Worm (Caenorhabditis elegans): ENCODE results near the gene fln-1.
A peak's percentile ranks its signal among the peaks of the same experiment; 100 is the strongest.

Gene fln-1

DNA sequence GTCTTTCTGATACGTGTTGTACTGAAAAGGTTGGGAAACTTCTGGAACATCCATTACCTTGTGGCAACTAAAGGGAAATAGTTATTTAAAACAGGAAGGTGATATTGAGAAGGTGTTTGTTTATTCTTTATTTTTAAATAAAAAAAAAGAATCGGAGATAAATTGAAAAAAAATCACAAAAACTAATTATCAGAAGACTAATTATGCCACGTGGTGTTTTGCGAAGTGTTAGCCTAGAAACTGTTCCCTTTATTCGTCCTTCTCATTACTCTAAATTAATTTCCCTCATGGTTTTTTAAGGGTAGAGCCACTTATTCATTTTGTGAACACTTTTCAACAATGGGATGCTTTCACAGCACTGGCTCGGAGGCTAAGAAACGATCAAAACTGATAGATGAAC, 25.6 kb upstream of the fln-1 start, which contains the start of gene gpa-4:
TSS of gene gpa-4 (plus strand) at position 301 of the 400 bp plus-strand sequence.
- TF ChIP-seq sea-2 (GFP tag; optimal IDR thresholded peaks at IDR 0.05) = no peak
- TF ChIP-seq aly-2 (tag; optimal IDR thresholded peaks at IDR 0.05) = no peak
- no peak for TF ChIP-seq mdl-1 (tag; optimal IDR thresholded peaks at IDR 0.05)
- TF ChIP-seq egl-5 (tag; optimal IDR thresholded peaks at IDR 0.05) = no peak
- no peak for TF ChIP-seq nhr-12 (tag; optimal IDR thresholded peaks at IDR 0.05)
- no peak for TF ChIP-seq fkh-10 (GFP tag; optimal IDR thresholded peaks at IDR 0.05)
- TF ChIP-seq nhr-25 (tag; optimal IDR thresholded peaks at IDR 0.05) = no peak

ce11 chrIV:396373-396772, 20.6 kb upstream of the fln-1 start, which contains the start of gene rrp-8:
TSS of gene rrp-8 (plus strand) at chrIV:396545.
- no peak for TF ChIP-seq fos-1 (tag; optimal IDR thresholded peaks at IDR 0.05)
- TF ChIP-seq elt-1 (tag; optimal IDR thresholded peaks at IDR 0.05) = no peak
- no peak for TF ChIP-seq nhr-76 (tag; optimal IDR thresholded peaks at IDR 0.05)
- TF ChIP-seq R02D3.7 (tag; optimal IDR thresholded peaks at IDR 0.05) = no peak
- TF ChIP-seq lsy-12 (tag; optimal IDR thresholded peaks at IDR 0.05) = no peak
- TF ChIP-seq nhr-237 (tag; optimal IDR thresholded peaks at IDR 0.05) = no peak

DNA sequence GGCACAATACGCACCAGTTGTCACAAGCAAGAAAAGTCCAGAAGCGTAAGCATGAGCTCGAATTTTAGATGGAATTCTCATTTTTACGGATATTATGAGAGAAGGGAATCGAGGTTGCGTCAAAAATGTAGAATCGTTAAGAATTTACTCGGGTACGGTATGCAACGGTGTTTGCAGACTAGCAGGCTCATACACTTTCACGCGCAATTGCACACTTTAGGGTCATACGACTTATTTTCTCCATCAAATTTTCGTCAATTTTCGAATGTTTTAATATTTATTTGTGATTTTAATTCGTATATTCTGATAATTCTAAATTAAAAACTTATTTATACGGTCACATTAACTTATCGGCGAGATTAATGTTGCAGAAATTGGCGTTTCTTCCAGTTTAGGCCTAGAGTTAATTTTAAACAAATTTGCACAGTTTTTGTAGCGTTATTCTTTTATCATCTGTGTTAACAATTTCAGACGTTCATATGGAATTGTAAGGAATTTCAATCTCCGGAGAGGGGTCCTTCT, 17.7 kb upstream of the fln-1 start, which contains the start of the genes T07A9.15 and nog-1:
TSS of gene T07A9.15 (minus strand) at position 138 of the 522 bp plus-strand sequence.
TSS of gene nog-1 (plus strand) at position 472 of the 522 bp plus-strand sequence.
- TF ChIP-seq daf-12 (tag; optimal IDR thresholded peaks at IDR 0.05) = no peak
- TF ChIP-seq ceh-16 (tag; optimal IDR thresholded peaks at IDR 0.05) = no peak
- no peak for TF ChIP-seq zag-1 (tag; optimal IDR thresholded peaks at IDR 0.05)
- no peak for TF ChIP-seq nhr-237 (tag; optimal IDR thresholded peaks at IDR 0.05)
- TF ChIP-seq nfya-1 (tag; optimal IDR thresholded peaks at IDR 0.05; ENCODE audit: insufficient read depth) = peak; percentile 87
- no peak for TF ChIP-seq egl-27 (tag; optimal IDR thresholded peaks at IDR 0.05)
- TF ChIP-seq mdl-1 (tag; optimal IDR thresholded peaks at IDR 0.05) = no peak
- TF ChIP-seq nhr-12 (tag; optimal IDR thresholded peaks at IDR 0.05) = no peak
- TF ChIP-seq elt-2 (tag; optimal IDR thresholded peaks at IDR 0.05) = peak; percentile 22
- TF ChIP-seq ceh-9 (tag; optimal IDR thresholded peaks at IDR 0.05) = no peak
- TF ChIP-seq sea-2 (GFP tag; optimal IDR thresholded peaks at IDR 0.05) = no peak
- no peak for TF ChIP-seq fkh-2 (tag; optimal IDR thresholded peaks at IDR 0.05)
- TF ChIP-seq unc-62 (GFP tag; optimal IDR thresholded peaks at IDR 0.05) = no peak
- TF ChIP-seq nhr-11 (tag; optimal IDR thresholded peaks at IDR 0.05) = no peak
- TF ChIP-seq hmg-11 (tag; optimal IDR thresholded peaks at IDR 0.05) = peak; percentile 86
- peak; percentile 63 for TF ChIP-seq nhr-23 (tag; optimal IDR thresholded peaks at IDR 0.05)
- no peak for TF ChIP-seq unc-39 (tag; optimal IDR thresholded peaks at IDR 0.05)
- no peak for TF ChIP-seq aly-2 (tag; optimal IDR thresholded peaks at IDR 0.05)
- TF ChIP-seq elt-3 (tag; optimal IDR thresholded peaks at IDR 0.05) = no peak
- no peak for TF ChIP-seq elt-1 (tag; optimal IDR thresholded peaks at IDR 0.05)
- peak; percentile 41 for TF ChIP-seq snpc-4 (tag; optimal IDR thresholded peaks at IDR 0.05)
- TF ChIP-seq lin-39 (tag; optimal IDR thresholded peaks at IDR 0.05) = peak; percentile 61
- TF ChIP-seq nhr-43 (tag; optimal IDR thresholded peaks at IDR 0.05; ENCODE audit: poor library complexity, severe bottlenecking) = no peak
- no peak for TF ChIP-seq ztf-11 (tag; optimal IDR thresholded peaks at IDR 0.05)
- TF ChIP-seq ZK546.5 (tag; optimal IDR thresholded peaks at IDR 0.05) = no peak
- TF ChIP-seq lin-15B (tag; optimal IDR thresholded peaks at IDR 0.05) = peak; percentile 70
- no peak for TF ChIP-seq eor-1 (tag; optimal IDR thresholded peaks at IDR 0.05)
- peak; percentile 70 for TF ChIP-seq egl-5 (tag; optimal IDR thresholded peaks at IDR 0.05)
- peak; percentile 80 for TF ChIP-seq pha-4 (tag; optimal IDR thresholded peaks at IDR 0.05)
- TF ChIP-seq nhr-67 (tag; optimal IDR thresholded peaks at IDR 0.05) = no peak
- TF ChIP-seq nhr-76 (tag; optimal IDR thresholded peaks at IDR 0.05) = no peak
- TF ChIP-seq mml-1 (tag; optimal IDR thresholded peaks at IDR 0.05) = no peak
- TF ChIP-seq lsy-12 (tag; optimal IDR thresholded peaks at IDR 0.05) = no peak
- TF ChIP-seq ceh-28 (tag; optimal IDR thresholded peaks at IDR 0.05) = peak; percentile 15
- peak; percentile 35 for TF ChIP-seq nhr-25 (tag; optimal IDR thresholded peaks at IDR 0.05)
- TF ChIP-seq ama-1 (optimal IDR thresholded peaks at IDR 0.05) = no peak
- no peak for TF ChIP-seq ztf-4 (tag; optimal IDR thresholded peaks at IDR 0.05)
- no peak for TF ChIP-seq nhr-28 (tag; optimal IDR thresholded peaks at IDR 0.05)
- peak; percentile 60 for TF ChIP-seq jun-1 (tag; optimal IDR thresholded peaks at IDR 0.05)
- no peak for TF ChIP-seq fos-1 (tag; optimal IDR thresholded peaks at IDR 0.05)
- TF ChIP-seq fkh-10 (GFP tag; optimal IDR thresholded peaks at IDR 0.05) = no peak
- TF ChIP-seq pqm-1 (tag; optimal IDR thresholded peaks at IDR 0.05) = peak; percentile 12
- TF ChIP-seq nhr-77 (tag; optimal IDR thresholded peaks at IDR 0.05) = no peak
- TF ChIP-seq skn-1 (tag; optimal IDR thresholded peaks at IDR 0.05) = peak; percentile 25
- TF ChIP-seq tbx-2 (tag; optimal IDR thresholded peaks at IDR 0.05) = no peak
- no peak for TF ChIP-seq ceh-82 (tag; optimal IDR thresholded peaks at IDR 0.05)
- TF ChIP-seq R02D3.7 (tag; optimal IDR thresholded peaks at IDR 0.05) = peak; percentile 61
